Fruit fly (Drosophila melanogaster): ENCODE measurements around the gene PGRP-LB.

PGRP-LB gene

dm6 chr3R:11409667-11410137, 50.6 kb downstream of the PGRP-LB start, which contains the start of the genes mgr and Irbp (continued):
- TF ChIP-seq Hsf (GFP tag; optimal IDR thresholded peaks at IDR 0.05) (peak; percentile 50), CHES-1-like (GFP tag; optimal IDR thresholded peaks at IDR 0.05) (peak; percentile 46), CG5953 (GFP tag; IDR thresholded peaks at IDR 0.05) (peak; percentile 73), CG16863 (GFP tag; optimal IDR thresholded peaks at IDR 0.05) (peak; percentile 25), Sry-β (GFP tag; optimal IDR thresholded peaks at IDR 0.05) (peak; percentile 68), grau (tag; optimal IDR thresholded peaks at IDR 0.05) (peak; percentile 92), CG10267 (tag; optimal IDR thresholded peaks at IDR 0.05) (peak; percentile 90), Mrtf (GFP tag; IDR thresholded peaks at IDR 0.05) (no peak; the same call in 2 of the 3 replicates), NC2β (GFP tag; optimal IDR thresholded peaks at IDR 0.05) (no peak), Tbp (GFP tag; optimal IDR thresholded peaks at IDR 0.05) (no peak), Lhr (GFP tag; optimal IDR thresholded peaks at IDR 0.05) (peak; percentile 76), ERR (GFP tag; optimal IDR thresholded peaks at IDR 0.05) (no peak), Lpt (GFP tag; optimal IDR thresholded peaks at IDR 0.05) (no peak), knrl (GFP tag; IDR thresholded peaks at IDR 0.05; ENCODE audit: partially characterized antibody) (peak; percentile 91), nom (GFP tag; optimal IDR thresholded peaks at IDR 0.05) (peak; percentile 72), nerfin-2 (GFP tag; IDR thresholded peaks at IDR 0.05; ENCODE audit: partially characterized antibody) (peak; percentile 69), B-H2 (GFP tag; optimal IDR thresholded peaks at IDR 0.05) (peak; percentile 86), Meics (GFP tag; optimal IDR thresholded peaks at IDR 0.05) (peak; percentile 91), CG7987 (GFP tag; optimal IDR thresholded peaks at IDR 0.05) (no peak), wek (GFP tag; optimal IDR thresholded peaks at IDR 0.05) (no peak), CG6813 (GFP tag; optimal IDR thresholded peaks at IDR 0.05) (peak; percentile 75), CG9817 (tag; optimal IDR thresholded peaks at IDR 0.05) (peak; percentile 92), gcm2 (GFP tag; optimal IDR thresholded peaks at IDR 0.05) (peak; percentile 9), gsb-n (tag; optimal IDR thresholded peaks at IDR 0.05) (peak; percentile 93), twi (tag; optimal IDR thresholded peaks at IDR 0.05) (peak; percentile 87), CG1024 (GFP tag; IDR thresholded peaks at IDR 0.05) (peak; percentile 89), CG3847 (GFP tag; IDR thresholded peaks at IDR 0.05) (peak; percentile 95), CG7839 (tag; optimal IDR thresholded peaks at IDR 0.05) (peak; percentile 92), Xbp1 (GFP tag; optimal IDR thresholded peaks at IDR 0.05) (peak; percentile 89), zf30C (GFP tag; optimal IDR thresholded peaks at IDR 0.05) (no peak), danr (GFP tag; IDR thresholded peaks at IDR 0.05) (peak; percentile 87), E2f2 (GFP tag; IDR thresholded peaks at IDR 0.05) (peak; percentile 87), CG13287 (GFP tag; IDR thresholded peaks at IDR 0.05; ENCODE audit: partially characterized antibody) (peak; percentile 93), MESR4 (GFP tag; optimal IDR thresholded peaks at IDR 0.05) (peak; percentile 73), CG6683 (GFP tag; optimal IDR thresholded peaks at IDR 0.05) (peak; percentile 81), esg (GFP tag; conservative IDR thresholded peaks at IDR 0.05) (peak; percentile 91), zfh2 (GFP tag; optimal IDR thresholded peaks at IDR 0.05) (peak; percentile 68), salm (tag; optimal IDR thresholded peaks at IDR 0.05) (peak; percentile 78), gt (GFP tag; IDR thresholded peaks at IDR 0.05) (peak; percentile 73), CG6765 (GFP tag; optimal IDR thresholded peaks at IDR 0.05) (peak; percentile 70), C15 (GFP tag; IDR thresholded peaks at IDR 0.05) (peak; percentile 90), Dad (GFP tag; optimal IDR thresholded peaks at IDR 0.05) (peak; percentile 59), lmd (GFP tag; IDR thresholded peaks at IDR 0.05) (peak; percentile 93), HLHmδ (GFP tag; optimal IDR thresholded peaks at IDR 0.05) (no peak), CG14860 (GFP tag; IDR thresholded peaks at IDR 0.05; ENCODE audit: partially characterized antibody) (peak; percentile 85), Ets65A (GFP tag) (peak; percentile 95), prd (optimal IDR thresholded peaks at IDR 0.05) (no peak), prd (GFP tag; IDR thresholded peaks at IDR 0.05) (peak; percentile 97), ro (GFP tag; IDR thresholded peaks at IDR 0.05) (peak; percentile 84), al (GFP tag; IDR thresholded peaks at IDR 0.05) (peak; percentile 95), CG16815 (GFP tag; optimal IDR thresholded peaks at IDR 0.05) (peak; percentile 75)
